Worm (Caenorhabditis elegans) whole organism, L4 larva: ENCODE measurements around the gene F48B9.1.

ENCODE experiments used
- R02D3.7 ChIP-seq: fragments of 150-350 bp; sonication (generic microtip); optimal IDR thresholded peaks from 3 replicates; lab custom pipeline; 2014; ENCODE audit warnings: missing biosample characterization, missing genetic modification characterization
- T26A8.4 ChIP-seq: fragments of 200-800 bp; sonication (Bioruptor generic); IDR thresholded peaks from 2 replicates; pipeline ENCODE4 v1.3.6; 2022; ENCODE audit warnings: missing genetic modification characterization, missing compliant biosample characterization
- aha-1 ChIP-seq: fragments of 150-350 bp; peaks from one replicate; lab custom pipeline; 2014; ENCODE audit warnings: missing biosample characterization, missing genetic modification characterization
- ama-1 ChIP-seq: fragments of 150-350 bp; optimal IDR thresholded peaks from 2 replicates; lab custom pipeline; 2014; ENCODE audit warnings: inconsistent platforms, mixed read lengths
- dve-1 ChIP-seq: sonication (generic microtip); optimal IDR thresholded peaks from 2 replicates; lab custom pipeline; 2017; ENCODE audit warnings: antibody characterized with exemption, mild to moderate bottlenecking, missing genetic modification characterization, missing compliant biosample characterization; ENCODE audit not compliant: insufficient read depth
- snpc-4 ChIP-seq: fragments of 150-350 bp; optimal IDR thresholded peaks from 2 replicates; lab custom pipeline; 2014; ENCODE audit warnings: missing biosample characterization, missing genetic modification characterization
- zag-1 ChIP-seq: fragments of 150-350 bp; optimal IDR thresholded peaks from 2 replicates; lab custom pipeline; 2014; ENCODE audit warnings: missing biosample characterization, missing genetic modification characterization

- TF ChIP-seq dve-1 (tag; lab: Kevin White, UChicago) (no peak), snpc-4 (tag; lab: Kevin White, UChicago) (no peak), T26A8.4 (GFP tag; lab: Robert Waterston, UW) (no peak), ama-1 (no peak), zag-1 (tag; lab: Kevin White, UChicago) (no peak), R02D3.7 (tag; lab: Kevin White, UChicago) (no peak), aha-1 (tag; lab: Kevin White, UChicago) (peak; percentile 64)
These were observed 48.9 kb downstream of the F48B9.1 start, which contains the start of gene lin-32 for ce11 chrX:2229305-2230172.
